Worm (Caenorhabditis elegans) whole organism, young adult: ENCODE results near the gene rab-21.

Source experiments
- gei-17 ChIP-seq: fragments of 200-800 bp; sonication (Bioruptor generic); optimal IDR thresholded peaks from 2 replicates; lab custom pipeline; 2018; ENCODE audit warnings: mild to moderate bottlenecking, missing genetic modification characterization, missing compliant biosample characterization
- repo-1 ChIP-seq: sonication (generic microtip); optimal IDR thresholded peaks from 2 replicates; lab custom pipeline; 2017; ENCODE audit warnings: mild to moderate bottlenecking, missing genetic modification characterization, missing compliant biosample characterization
- unc-62 ChIP-seq: fragments of 150-350 bp; optimal IDR thresholded peaks from 2 replicates; lab custom pipeline; 2014; ENCODE audit warnings: missing biosample characterization, missing genetic modification reagents, missing genetic modification characterization
- zfh-2 ChIP-seq: fragments of 200-800 bp; sonication (Bioruptor generic); conservative IDR thresholded peaks from 2 replicates; pipeline ENCODE4 v1.3.6; 2022; ENCODE audit warnings: missing genetic modification reagents, missing genetic modification characterization, missing compliant biosample characterization

DNA sequence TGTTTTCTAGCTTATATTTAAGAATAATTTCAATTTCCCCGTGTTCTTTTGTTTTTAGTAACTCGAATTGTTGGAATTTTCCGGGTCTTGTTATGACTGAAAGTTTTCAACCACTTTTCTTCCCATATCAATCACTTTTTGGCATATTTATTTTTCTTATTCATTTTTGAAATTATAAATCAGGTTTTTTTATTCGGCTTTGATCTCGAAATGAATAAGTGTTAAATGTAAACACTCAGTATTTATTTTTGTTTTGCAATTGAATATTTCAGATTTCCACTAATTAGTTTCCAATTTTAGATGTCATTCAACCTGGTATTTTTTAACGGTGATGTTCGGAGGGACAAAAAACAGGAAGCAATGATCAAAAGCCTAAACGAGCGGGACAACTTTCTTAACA is 50.3 kb downstream of the rab-21 start, which contains the start of gene etc-1:
- no peak for TF ChIP-seq gei-17 (GFP tag; lab: Kevin White, UChicago)
- no peak for TF ChIP-seq repo-1 (tag; lab: Kevin White, UChicago)
- TF ChIP-seq zfh-2 (GFP tag; lab: Robert Waterston, UW) = no peak
- TF ChIP-seq unc-62 = no peak
